Fruit fly (Drosophila melanogaster): Measurements from ENCODE around the gene CG5645.

The CG5645 gene

DNA sequence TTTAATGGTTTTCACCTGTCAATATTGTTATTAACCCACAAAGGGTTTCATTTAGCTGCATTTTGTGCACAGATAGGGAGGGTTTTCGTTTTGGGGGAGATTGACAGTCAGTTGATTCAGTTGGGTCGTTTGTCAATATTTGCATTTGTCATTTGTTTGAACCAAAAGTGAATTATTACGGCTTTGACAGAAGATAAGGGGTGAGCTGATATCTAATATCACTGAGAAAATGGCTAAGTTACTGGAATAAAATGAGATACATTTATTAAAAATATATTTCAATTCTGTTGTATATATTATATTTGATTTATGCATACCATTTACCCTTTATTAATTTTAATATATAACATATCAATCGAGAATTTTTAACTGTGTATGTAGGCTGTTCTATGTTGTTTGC lies 52.6 kb downstream of the CG5645 start (continued):
- TF ChIP-seq Hey (tag; optimal IDR thresholded peaks at IDR 0.05) = peak; percentile 17
- no peak for TF ChIP-seq Dip3 (GFP tag; optimal IDR thresholded peaks at IDR 0.05)
- no peak for TF ChIP-seq sima (GFP tag; optimal IDR thresholded peaks at IDR 0.05)
- no peak; the same call in 1 of the 2 replicates for TF ChIP-seq lmd (GFP tag; IDR thresholded peaks at IDR 0.05)
- peak; percentile 60 for TF ChIP-seq CG2678 (tag; optimal IDR thresholded peaks at IDR 0.05)
- peak; percentile 44 for TF ChIP-seq CG18619 (GFP tag; optimal IDR thresholded peaks at IDR 0.05)
- TF ChIP-seq CG8944 (GFP tag; optimal IDR thresholded peaks at IDR 0.05) = no peak
- TF ChIP-seq jing (GFP tag; optimal IDR thresholded peaks at IDR 0.05) = no peak
- TF ChIP-seq Sry-δ (GFP tag; optimal IDR thresholded peaks at IDR 0.05) = no peak
- TF ChIP-seq Poxn (GFP tag; IDR thresholded peaks at IDR 0.05) = no peak
- TF ChIP-seq sr (GFP tag; IDR thresholded peaks at IDR 0.05) = no peak
- no peak for TF ChIP-seq pnt (GFP tag; optimal IDR thresholded peaks at IDR 0.05)
- TF ChIP-seq D (optimal IDR thresholded peaks at IDR 0.05) = no peak
- peak; percentile 65 for TF ChIP-seq D (GFP tag; optimal IDR thresholded peaks at IDR 0.05)
- TF ChIP-seq Stat92E (GFP tag; optimal IDR thresholded peaks at IDR 0.05) = no peak
- no peak for TF ChIP-seq Aef1 (GFP tag; IDR thresholded peaks at IDR 0.05)
- TF ChIP-seq CG10462 (GFP tag; optimal IDR thresholded peaks at IDR 0.05) = no peak
- TF ChIP-seq CG9876 (GFP tag; optimal IDR thresholded peaks at IDR 0.05) = no peak
- peak; percentile 40 for TF ChIP-seq CG4820 (GFP tag; optimal IDR thresholded peaks at IDR 0.05)
- peak; percentile 81 for TF ChIP-seq CG7745 (tag; optimal IDR thresholded peaks at IDR 0.05)
- TF ChIP-seq exex (tag; optimal IDR thresholded peaks at IDR 0.05) = no peak
- TF ChIP-seq ash1 (GFP tag; optimal IDR thresholded peaks at IDR 0.05) = no peak
- TF ChIP-seq gce (GFP tag; IDR thresholded peaks at IDR 0.05) = no peak
- TF ChIP-seq Ada2b (GFP tag; IDR thresholded peaks at IDR 0.05) = no peak
- no peak for TF ChIP-seq sim (GFP tag; IDR thresholded peaks at IDR 0.05)
- no peak for TF ChIP-seq CG6791 (GFP tag; IDR thresholded peaks at IDR 0.05; ENCODE audit: partially characterized antibody)
- TF ChIP-seq Ravus (GFP tag; IDR thresholded peaks at IDR 0.05) = no peak
- no peak for TF ChIP-seq CG7963 (GFP tag; IDR thresholded peaks at IDR 0.05; ENCODE audit: partially characterized antibody)
- TF ChIP-seq Gsc (GFP tag; IDR thresholded peaks at IDR 0.05) = no peak
- no peak for TF ChIP-seq schlank (tag; optimal IDR thresholded peaks at IDR 0.05)
- TF ChIP-seq B-H2 (GFP tag; optimal IDR thresholded peaks at IDR 0.05) = no peak
- TF ChIP-seq Optix (GFP tag; IDR thresholded peaks at IDR 0.05) = no peak
- TF ChIP-seq CG14050 (GFP tag; IDR thresholded peaks at IDR 0.05) = no peak
- peak; percentile 68; the same call in 2 of the 3 replicates for TF ChIP-seq otp (GFP tag; IDR thresholded peaks at IDR 0.05)
- TF ChIP-seq odd (GFP tag; optimal IDR thresholded peaks at IDR 0.05) = peak; percentile 68
- peak; percentile 56 for TF ChIP-seq CG1603 (tag; optimal IDR thresholded peaks at IDR 0.05)
- TF ChIP-seq H2.0 (GFP tag; IDR thresholded peaks at IDR 0.05) = no peak
- peak; percentile 85 for TF ChIP-seq Asciz (GFP tag; optimal IDR thresholded peaks at IDR 0.05)
- TF ChIP-seq fu2 (GFP tag; optimal IDR thresholded peaks at IDR 0.05) = no peak
- no peak for TF ChIP-seq gcm2 (GFP tag; optimal IDR thresholded peaks at IDR 0.05)
- no peak for TF ChIP-seq NK7.1 (GFP tag; optimal IDR thresholded peaks at IDR 0.05)
- peak; percentile 43 for TF ChIP-seq en (GFP tag; optimal IDR thresholded peaks at IDR 0.05)
- TF ChIP-seq Sin3A (optimal IDR thresholded peaks at IDR 0.05) = no peak
- no peak for TF ChIP-seq gro (GFP tag; optimal IDR thresholded peaks at IDR 0.05)
- no peak for TF ChIP-seq jumu (GFP tag; optimal IDR thresholded peaks at IDR 0.05)
- peak; percentile 37 for TF ChIP-seq tin (GFP tag; optimal IDR thresholded peaks at IDR 0.05)
- TF ChIP-seq kni (GFP tag; optimal IDR thresholded peaks at IDR 0.05) = peak; percentile 66
- TF ChIP-seq bab2 (GFP tag; optimal IDR thresholded peaks at IDR 0.05) = peak; percentile 22
- no peak for TF ChIP-seq Atf6 (GFP tag; IDR thresholded peaks at IDR 0.05)
- no peak for TF ChIP-seq rib (GFP tag; IDR thresholded peaks at IDR 0.05)
- TF ChIP-seq fd102C (GFP tag; optimal IDR thresholded peaks at IDR 0.05) = peak; percentile 70
- peak; percentile 36 for TF ChIP-seq Med (GFP tag)
- TF ChIP-seq CG7987 (GFP tag; optimal IDR thresholded peaks at IDR 0.05) = peak; percentile 82
